Worm (Caenorhabditis elegans) whole organism, early embryonic: Measurements from ENCODE around the gene srt-54.

Experiments
- aly-1 ChIP-seq: sonication (generic microtip); optimal IDR thresholded peaks from 2 replicates; lab custom pipeline; 2016; ENCODE audit warnings: missing genetic modification characterization, missing compliant biosample characterization
- ama-1 ChIP-seq: fragments of 150-350 bp; optimal IDR thresholded peaks from 2 replicates; lab custom pipeline; 2014
- ceh-13 ChIP-seq: fragments of 200-800 bp; sonication (Bioruptor generic); optimal IDR thresholded peaks from 2 replicates; lab custom pipeline; 2018; ENCODE audit warnings: mild to moderate bottlenecking, missing genetic modification characterization, missing compliant biosample characterization
- ceh-36 ChIP-seq: sonication (generic microtip); optimal IDR thresholded peaks from 2 replicates; lab custom pipeline; 2016; ENCODE audit warnings: missing genetic modification characterization, inconsistent platforms, missing compliant biosample characterization
- ets-7 ChIP-seq: sonication (generic microtip); optimal IDR thresholded peaks from 2 replicates; lab custom pipeline; 2016; ENCODE audit warnings: missing genotype, missing genetic modification characterization, missing compliant biosample characterization
- flt-1 ChIP-seq: fragments of 200-800 bp; sonication (Bioruptor generic); IDR thresholded peaks from 2 replicates; pipeline ENCODE4 v1.3.6; 2022; ENCODE audit warnings: missing genetic modification characterization, missing compliant biosample characterization
- hmbx-1 ChIP-seq: sonication (generic microtip); optimal IDR thresholded peaks from 2 replicates; lab custom pipeline; 2016; ENCODE audit warnings: mild to moderate bottlenecking, missing genetic modification characterization, missing compliant biosample characterization
- hnd-1 ChIP-seq: sonication (generic microtip); optimal IDR thresholded peaks from 2 replicates; lab custom pipeline; 2016; ENCODE audit warnings: missing genetic modification characterization, missing compliant biosample characterization
- scrt-1 ChIP-seq: fragments of 200-800 bp; sonication (Bioruptor generic); IDR thresholded peaks from 2 replicates; pipeline ENCODE4 v1.3.6; 2022; ENCODE audit warnings: missing genetic modification characterization, missing compliant biosample characterization
- tbx-11 ChIP-seq: fragments of 200-800 bp; sonication (Bioruptor generic); IDR thresholded peaks from 2 replicates; pipeline ENCODE4 v1.3.6; 2022; ENCODE audit warnings: missing genetic modification characterization, missing compliant biosample characterization
- tbx-37 ChIP-seq: fragments of 200-800 bp; sonication (Bioruptor generic); conservative IDR thresholded peaks from 2 replicates; pipeline ENCODE4 v1.3.6; 2022; ENCODE audit warnings: missing genetic modification reagents, missing genetic modification characterization, missing compliant biosample characterization
- tra-4 ChIP-seq: sonication (generic microtip); optimal IDR thresholded peaks from 2 replicates; lab custom pipeline; 2017; ENCODE audit warnings: missing genetic modification characterization, missing compliant biosample characterization

ce11 chrII:151495-151894 lies 34.5 kb downstream of the srt-54 start:
- no peak for TF ChIP-seq ama-1 (lab: Kevin White, UChicago)
- no peak for TF ChIP-seq ceh-36 (tag; lab: Kevin White, UChicago)
- TF ChIP-seq hmbx-1 (tag; lab: Kevin White, UChicago), result no peak
- TF ChIP-seq tbx-37 (GFP tag; lab: Robert Waterston, UW), result no peak
- TF ChIP-seq aly-1 (tag; lab: Kevin White, UChicago), result no peak
- TF ChIP-seq ets-7 (tag; lab: Kevin White, UChicago), result no peak
- no peak for TF ChIP-seq flt-1
- no peak for TF ChIP-seq hnd-1 (tag; lab: Kevin White, UChicago)
- no peak for TF ChIP-seq tbx-11 (GFP tag; lab: Robert Waterston, UW)
- TF ChIP-seq ceh-13 (GFP tag; lab: Kevin White, UChicago), result no peak
- TF ChIP-seq scrt-1 (GFP tag; lab: Robert Waterston, UW), result no peak
- no peak for TF ChIP-seq tra-4 (tag; lab: Kevin White, UChicago)
